Worm (Caenorhabditis elegans) whole organism, early embryonic: Measurements from ENCODE around the gene srlf-16.

Source experiments
- B0310.2 ChIP-seq: sonication (generic microtip); optimal IDR thresholded peaks from 2 replicates; lab custom pipeline; 2016; ENCODE audit warnings: mild to moderate bottlenecking, missing genetic modification characterization, missing compliant biosample characterization
- F13C5.2 ChIP-seq: sonication (generic microtip); optimal IDR thresholded peaks from 2 replicates; lab custom pipeline; 2017; ENCODE audit warnings: mild to moderate bottlenecking, missing genetic modification characterization, inconsistent platforms, missing compliant biosample characterization
- aly-1 ChIP-seq: sonication (generic microtip); optimal IDR thresholded peaks from 2 replicates; lab custom pipeline; 2016; ENCODE audit warnings: missing genetic modification characterization, missing compliant biosample characterization
- ama-1 ChIP-seq: fragments of 150-350 bp; optimal IDR thresholded peaks from 2 replicates; lab custom pipeline; 2014
- ceh-13 ChIP-seq: fragments of 200-800 bp; sonication (Bioruptor generic); optimal IDR thresholded peaks from 2 replicates; lab custom pipeline; 2018; ENCODE audit warnings: mild to moderate bottlenecking, missing genetic modification characterization, missing compliant biosample characterization
- ceh-36 ChIP-seq: sonication (generic microtip); optimal IDR thresholded peaks from 2 replicates; lab custom pipeline; 2016; ENCODE audit warnings: missing genetic modification characterization, inconsistent platforms, missing compliant biosample characterization
- ets-7 ChIP-seq: sonication (generic microtip); optimal IDR thresholded peaks from 2 replicates; lab custom pipeline; 2016; ENCODE audit warnings: missing genotype, missing genetic modification characterization, missing compliant biosample characterization
- flt-1 ChIP-seq: fragments of 200-800 bp; sonication (Bioruptor generic); IDR thresholded peaks from 2 replicates; pipeline ENCODE4 v1.3.6; 2022; ENCODE audit warnings: missing genetic modification characterization, missing compliant biosample characterization
- hmbx-1 ChIP-seq: sonication (generic microtip); optimal IDR thresholded peaks from 2 replicates; lab custom pipeline; 2016; ENCODE audit warnings: mild to moderate bottlenecking, missing genetic modification characterization, missing compliant biosample characterization
- hmg-4 ChIP-seq: fragments of 200-800 bp; sonication (Bioruptor generic); optimal IDR thresholded peaks from 2 replicates; lab custom pipeline; 2018; ENCODE audit warnings: mild to moderate bottlenecking, missing genetic modification characterization, missing compliant biosample characterization
- hnd-1 ChIP-seq: sonication (generic microtip); optimal IDR thresholded peaks from 2 replicates; lab custom pipeline; 2016; ENCODE audit warnings: missing genetic modification characterization, missing compliant biosample characterization
- pes-1 ChIP-seq: fragments of 200-800 bp; sonication (Bioruptor generic); IDR thresholded peaks from 2 replicates; pipeline ENCODE4 v1.3.6; 2022; ENCODE audit warnings: missing genetic modification reagents, missing genetic modification characterization, missing compliant biosample characterization
- scrt-1 ChIP-seq: fragments of 200-800 bp; sonication (Bioruptor generic); IDR thresholded peaks from 2 replicates; pipeline ENCODE4 v1.3.6; 2022; ENCODE audit warnings: missing genetic modification characterization, missing compliant biosample characterization
- sea-1 ChIP-seq: fragments of 200-800 bp; sonication (Bioruptor generic); conservative IDR thresholded peaks from 2 replicates; pipeline ENCODE4 v1.3.6; 2022; ENCODE audit warnings: missing genetic modification characterization, missing compliant biosample characterization
- tbx-11 ChIP-seq: fragments of 200-800 bp; sonication (Bioruptor generic); IDR thresholded peaks from 2 replicates; pipeline ENCODE4 v1.3.6; 2022; ENCODE audit warnings: missing genetic modification characterization, missing compliant biosample characterization
- tbx-37 ChIP-seq: fragments of 200-800 bp; sonication (Bioruptor generic); conservative IDR thresholded peaks from 2 replicates; pipeline ENCODE4 v1.3.6; 2022; ENCODE audit warnings: missing genetic modification reagents, missing genetic modification characterization, missing compliant biosample characterization
- tra-4 ChIP-seq: sonication (generic microtip); optimal IDR thresholded peaks from 2 replicates; lab custom pipeline; 2017; ENCODE audit warnings: missing genetic modification characterization, missing compliant biosample characterization

The srlf-16 gene

DNA sequence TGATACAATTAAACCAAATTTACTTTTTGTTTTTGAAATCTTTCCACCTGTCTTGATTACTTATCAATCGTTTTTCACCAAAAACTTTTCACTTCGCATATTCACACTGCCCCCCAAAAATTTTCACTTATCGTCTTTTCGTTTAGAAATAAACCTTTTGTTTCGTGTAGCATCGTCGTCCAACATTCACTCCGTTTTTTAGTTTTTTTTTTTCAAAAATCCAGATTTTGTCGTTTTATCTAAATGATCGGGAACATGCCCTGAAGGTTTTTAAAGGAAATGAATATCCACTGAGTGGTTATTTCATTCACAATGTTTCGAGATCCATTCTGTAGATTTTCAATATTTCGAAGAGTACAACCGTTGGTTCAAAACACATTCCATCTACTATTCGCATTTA is 13.4 kb downstream of the srlf-16 start, which contains the start of gene D1014.7:
D1014.7 (plus strand) TSS at position 301 of the 400 bp plus-strand sequence.
- TF ChIP-seq tbx-37 (GFP tag; lab: Robert Waterston, UW), result no peak
- no peak for TF ChIP-seq B0310.2 (tag; lab: Kevin White, UChicago)
- TF ChIP-seq ceh-36 (tag; lab: Kevin White, UChicago), result no peak
- TF ChIP-seq scrt-1, result no peak
- no peak for TF ChIP-seq flt-1
- no peak for TF ChIP-seq ceh-13 (GFP tag; lab: Kevin White, UChicago)
- TF ChIP-seq hnd-1 (tag; lab: Kevin White, UChicago), result no peak
- TF ChIP-seq tbx-11 (GFP tag; lab: Robert Waterston, UW), result no peak
- TF ChIP-seq hmbx-1 (tag; lab: Kevin White, UChicago), result no peak
- TF ChIP-seq ets-7, result no peak
- no peak for TF ChIP-seq F13C5.2 (tag; lab: Kevin White, UChicago)
- TF ChIP-seq pes-1 (GFP tag; lab: Robert Waterston, UW), result no peak
- no peak for TF ChIP-seq hmg-4 (GFP tag; lab: Kevin White, UChicago)
- TF ChIP-seq tra-4 (tag; lab: Kevin White, UChicago), result no peak
- TF ChIP-seq aly-1 (tag; lab: Kevin White, UChicago), result no peak
- TF ChIP-seq sea-1 (GFP tag; lab: Robert Waterston, UW), result no peak

DNA sequence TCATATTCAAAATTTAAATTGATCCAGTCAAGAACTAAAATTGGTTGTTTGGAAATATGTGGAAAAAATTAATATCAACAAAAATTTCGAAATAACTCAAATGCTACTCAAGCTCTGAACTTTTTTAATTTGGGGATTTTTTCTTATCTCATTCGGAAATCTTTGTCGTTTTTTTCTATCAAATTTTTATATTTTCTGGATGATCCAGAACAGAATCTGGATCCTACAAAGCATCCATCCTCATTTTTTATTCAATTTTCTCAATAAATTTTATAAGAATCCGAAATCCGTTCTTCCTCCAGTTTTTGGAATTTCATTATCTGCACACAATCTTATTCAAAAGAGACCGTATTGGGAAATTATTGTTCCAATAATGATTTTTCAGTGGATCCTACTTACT is 16.3 kb downstream of the srlf-16 start, which contains the start of gene D1014.6:
D1014.6 (plus strand) TSS at position 301 of the 400 bp plus-strand sequence.
- TF ChIP-seq hmbx-1 (tag; lab: Kevin White, UChicago) (no peak), B0310.2 (tag; lab: Kevin White, UChicago) (no peak), tbx-37 (GFP tag; lab: Robert Waterston, UW) (no peak), hmg-4 (GFP tag; lab: Kevin White, UChicago) (no peak), pes-1 (GFP tag; lab: Robert Waterston, UW) (no peak), ets-7 (no peak)

DNA sequence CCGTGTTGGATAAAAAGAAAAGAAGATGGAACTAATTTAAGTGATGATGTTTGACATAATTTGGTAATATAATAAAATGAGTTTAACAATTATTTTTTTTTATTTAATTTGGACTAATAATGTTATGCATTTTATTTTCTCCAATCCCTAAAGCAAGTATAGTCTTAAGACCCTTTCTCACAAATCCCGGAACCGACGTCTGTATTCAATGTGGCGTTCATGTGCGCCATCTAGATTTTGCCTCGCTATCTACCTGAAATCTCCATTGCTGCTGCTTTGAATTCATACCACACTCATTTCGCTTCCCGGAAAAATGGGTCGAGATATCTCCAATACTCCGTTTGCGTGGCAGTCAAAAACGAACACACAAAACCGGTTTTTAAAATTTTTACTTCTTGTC is 18.8 kb downstream of the srlf-16 start, which contains the start of gene D1014.5:
D1014.5 (plus strand) TSS at position 301 of the 400 bp plus-strand sequence.
- TF ChIP-seq tbx-37 (GFP tag; lab: Robert Waterston, UW) (no peak), ceh-13 (GFP tag; lab: Kevin White, UChicago) (no peak), B0310.2 (tag; lab: Kevin White, UChicago) (no peak), ceh-36 (tag; lab: Kevin White, UChicago) (no peak), tbx-11 (GFP tag; lab: Robert Waterston, UW) (no peak), hmg-4 (GFP tag; lab: Kevin White, UChicago) (no peak), ets-7 (no peak), flt-1 (no peak), sea-1 (GFP tag; lab: Robert Waterston, UW) (no peak), scrt-1 (no peak), hnd-1 (tag; lab: Kevin White, UChicago) (no peak), aly-1 (tag; lab: Kevin White, UChicago) (no peak), tra-4 (tag; lab: Kevin White, UChicago) (no peak)

DNA sequence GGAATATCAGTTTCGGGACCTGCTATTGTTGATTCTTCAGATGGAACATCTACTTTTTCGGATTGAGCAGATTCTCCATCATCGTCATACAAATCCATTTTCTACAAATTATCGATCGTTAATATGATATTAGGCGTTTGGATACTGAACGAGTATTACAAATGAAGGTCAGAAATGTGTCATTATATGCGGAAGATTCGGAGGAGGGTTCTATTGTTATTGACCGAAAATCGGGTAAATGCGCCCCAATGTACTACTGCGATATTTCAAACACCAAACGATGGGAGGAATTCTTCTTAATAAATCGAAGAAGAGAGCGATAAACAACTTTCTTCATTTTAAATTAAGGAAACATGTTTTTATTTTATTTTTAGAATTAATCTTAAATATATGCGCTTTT is 24.7 kb downstream of the srlf-16 start, which contains the start of gene spr-1:
spr-1 (minus strand) TSS at position 101 of the 400 bp plus-strand sequence.
- no peak for TF ChIP-seq hnd-1 (tag; lab: Kevin White, UChicago)
- no peak for TF ChIP-seq scrt-1
- TF ChIP-seq flt-1, result no peak
- no peak for TF ChIP-seq aly-1 (tag; lab: Kevin White, UChicago)
- no peak for TF ChIP-seq ceh-13 (GFP tag; lab: Kevin White, UChicago)
- no peak for TF ChIP-seq tbx-37 (GFP tag; lab: Robert Waterston, UW)
- TF ChIP-seq sea-1 (GFP tag; lab: Robert Waterston, UW), result no peak
- no peak for TF ChIP-seq F13C5.2 (tag; lab: Kevin White, UChicago)
- TF ChIP-seq B0310.2 (tag; lab: Kevin White, UChicago), result no peak
- no peak for TF ChIP-seq ama-1 (lab: Kevin White, UChicago)
- TF ChIP-seq hmbx-1 (tag; lab: Kevin White, UChicago), result no peak
- no peak for TF ChIP-seq tra-4 (tag; lab: Kevin White, UChicago)
- no peak for TF ChIP-seq hmg-4 (GFP tag; lab: Kevin White, UChicago)
- no peak for TF ChIP-seq ceh-36 (tag; lab: Kevin White, UChicago)
- no peak for TF ChIP-seq ets-7
- TF ChIP-seq tbx-11 (GFP tag; lab: Robert Waterston, UW), result no peak
- no peak for TF ChIP-seq pes-1 (GFP tag; lab: Robert Waterston, UW)

DNA sequence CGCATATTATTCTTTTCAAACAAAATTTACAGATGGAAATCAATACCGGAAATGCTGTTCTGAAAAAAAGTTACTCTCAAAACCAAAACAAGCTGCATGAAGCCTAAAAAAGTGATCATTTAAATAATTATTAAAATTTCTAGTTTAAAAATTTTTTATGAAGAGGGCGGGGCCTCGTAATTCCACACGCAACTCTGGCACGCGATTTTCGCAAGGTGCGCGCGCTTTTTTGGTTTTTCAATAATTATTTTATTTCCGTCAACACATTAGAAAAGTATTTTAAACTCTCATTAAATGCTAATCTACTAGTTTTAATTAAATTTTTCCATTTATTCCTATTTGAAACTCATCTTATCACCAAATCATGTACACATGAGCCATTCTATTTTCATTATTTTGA is 25.1 kb downstream of the srlf-16 start:
- TF ChIP-seq aly-1 (tag; lab: Kevin White, UChicago), result no peak
- 0 out of 2 replicates have a peak, but pooled peaks have one; percentile 35 for TF ChIP-seq tbx-11 (GFP tag; lab: Robert Waterston, UW)

DNA sequence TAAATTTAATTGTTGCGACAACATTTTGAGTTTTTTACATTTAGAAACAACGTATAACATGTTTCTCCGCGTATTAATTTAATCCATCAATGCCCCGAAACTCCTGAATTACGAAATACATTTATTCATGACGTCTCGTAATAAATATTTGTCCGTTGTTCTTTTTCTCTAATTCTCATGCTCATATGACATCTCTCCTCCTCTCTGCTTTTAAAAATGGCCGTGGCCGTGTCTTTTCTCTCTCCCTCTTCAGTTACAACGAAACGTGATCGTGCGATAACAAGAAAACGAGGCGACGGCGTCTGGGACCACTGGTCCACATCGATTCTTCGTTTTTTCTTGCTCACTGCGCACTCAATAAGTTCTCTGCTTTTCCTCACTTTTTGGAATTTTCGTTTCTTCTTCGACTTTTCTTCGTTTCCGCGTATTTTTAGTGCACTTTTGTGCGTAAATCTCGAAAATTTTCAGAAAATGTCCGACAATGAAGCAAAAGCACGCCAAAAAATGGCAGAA is 25.6 kb downstream of the srlf-16 start, which contains the start of gene snap-1:
snap-1 (plus strand) TSS at position 463 of the 513 bp plus-strand sequence.
- no peak for TF ChIP-seq B0310.2 (tag; lab: Kevin White, UChicago)
- TF ChIP-seq flt-1, result no peak
- no peak for TF ChIP-seq ceh-13 (GFP tag; lab: Kevin White, UChicago)
- TF ChIP-seq tbx-11 (GFP tag; lab: Robert Waterston, UW), result no peak
- TF ChIP-seq ceh-36 (tag; lab: Kevin White, UChicago), result no peak
- no peak for TF ChIP-seq aly-1 (tag; lab: Kevin White, UChicago)
- TF ChIP-seq tbx-37 (GFP tag; lab: Robert Waterston, UW), result no peak
- TF ChIP-seq F13C5.2 (tag; lab: Kevin White, UChicago), result no peak
- no peak for TF ChIP-seq tra-4 (tag; lab: Kevin White, UChicago)
- TF ChIP-seq ama-1 (lab: Kevin White, UChicago), result no peak
- TF ChIP-seq hmg-4 (GFP tag; lab: Kevin White, UChicago), result no peak
- TF ChIP-seq pes-1 (GFP tag; lab: Robert Waterston, UW), result no peak
- no peak for TF ChIP-seq scrt-1
- TF ChIP-seq sea-1 (GFP tag; lab: Robert Waterston, UW), result no peak
- no peak for TF ChIP-seq hmbx-1 (tag; lab: Kevin White, UChicago)
- no peak for TF ChIP-seq ets-7
- no peak for TF ChIP-seq hnd-1 (tag; lab: Kevin White, UChicago)

DNA sequence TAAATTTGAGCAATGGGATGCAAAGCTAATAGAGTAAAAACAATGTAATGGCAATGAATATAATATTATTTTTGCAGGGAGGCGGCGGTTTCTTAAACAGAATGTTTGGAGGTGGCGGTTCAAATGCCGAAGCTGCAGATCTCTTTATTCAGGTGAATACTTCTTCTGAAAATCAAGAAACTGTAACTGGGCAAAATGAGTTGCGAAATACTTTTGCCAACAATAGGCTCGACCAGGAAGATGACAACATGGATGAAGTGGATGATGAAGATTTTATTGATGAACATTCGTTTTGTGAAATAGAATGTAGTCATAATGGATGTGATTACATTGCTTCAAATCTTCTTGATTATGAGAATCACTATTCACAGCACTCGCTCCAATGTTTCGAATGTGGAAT is 26.2 kb downstream of the srlf-16 start:
- no peak for TF ChIP-seq flt-1
- TF ChIP-seq tbx-11 (GFP tag; lab: Robert Waterston, UW), result no peak
